Fruit fly (Drosophila melanogaster) whole organism, embryonic: ENCODE measurements around the gene hop.

Experiments used
- CG11723 ChIP-seq: fragments of 200-800 bp; sonication (Bioruptor generic); optimal IDR thresholded peaks from 2 replicates; lab custom pipeline; 2017; ENCODE audit warnings: missing biosample characterization, mild to moderate bottlenecking, missing genetic modification characterization
- CG14441 ChIP-seq: fragments of 200-800 bp; sonication (Bioruptor generic); IDR thresholded peaks from 2 replicates; pipeline ENCODE4 v1.3.6; 2022; ENCODE audit warnings: missing biosample characterization, missing genetic modification characterization
- CG14860 ChIP-seq: fragments of 200-800 bp; sonication (Bioruptor generic); IDR thresholded peaks from 3 replicates; pipeline ENCODE4 v1.3.6; 2022; ENCODE audit warnings: missing biosample characterization, missing genetic modification characterization; ENCODE audit not compliant: partially characterized antibody
- CG15073 ChIP-seq: fragments of 200-800 bp; sonication (Bioruptor generic); optimal IDR thresholded peaks from 2 replicates; lab custom pipeline; 2016; ENCODE audit warnings: missing biosample characterization, missing genetic modification characterization
- CG17328 ChIP-seq: fragments of 200-800 bp; sonication (Bioruptor generic); IDR thresholded peaks from 2 replicates; pipeline ENCODE4 v1.3.6; 2022; ENCODE audit warnings: missing biosample characterization, missing genetic modification characterization
- CG17385 ChIP-seq: fragments of 200-800 bp; sonication (Bioruptor generic); optimal IDR thresholded peaks from 3 replicates; lab custom pipeline; 2018; ENCODE audit warnings: missing biosample characterization, mild to moderate bottlenecking, missing genetic modification characterization
- CG1832 ChIP-seq: fragments of 200-800 bp; sonication (Bioruptor generic); optimal IDR thresholded peaks from 2 replicates; lab custom pipeline; 2017; ENCODE audit warnings: missing biosample characterization, mild to moderate bottlenecking, missing genetic modification characterization, inconsistent platforms
- CG2116 ChIP-seq: fragments of 200-800 bp; sonication (Bioruptor generic); optimal IDR thresholded peaks from 3 replicates; lab custom pipeline; 2018; ENCODE audit warnings: missing biosample characterization, mild to moderate bottlenecking, missing genetic modification characterization
- CG33213 ChIP-seq: fragments of 200-800 bp; sonication (Bioruptor generic); optimal IDR thresholded peaks from 3 replicates; lab custom pipeline; 2016; ENCODE audit warnings: missing biosample characterization, missing genetic modification characterization
- CG3838 ChIP-seq: fragments of 200-800 bp; sonication (Bioruptor generic); optimal IDR thresholded peaks from 3 replicates; lab custom pipeline; 2016; ENCODE audit warnings: missing biosample characterization, missing genetic modification characterization
- CG4360 ChIP-seq: fragments of 200-800 bp; sonication (Bioruptor generic); IDR thresholded peaks from 2 replicates; pipeline ENCODE4 v1.3.6; 2022; ENCODE audit warnings: missing biosample characterization, missing genetic modification characterization
- CG6689 ChIP-seq: fragments of 200-800 bp; sonication (Bioruptor generic); IDR thresholded peaks from 2 replicates; pipeline ENCODE4 v1.3.6; 2022; ENCODE audit warnings: missing biosample characterization, missing genetic modification characterization
- CG7372 ChIP-seq: fragments of 200-800 bp; sonication (Bioruptor generic); IDR thresholded peaks from 2 replicates; pipeline ENCODE4 v1.3.6; 2022; ENCODE audit warnings: missing biosample characterization, missing genetic modification characterization
- CG8478 ChIP-seq: fragments of >200 bp; optimal IDR thresholded peaks from 2 replicates; lab custom pipeline; 2018
- CG9215 ChIP-seq: fragments of 200-800 bp; sonication (Bioruptor generic); IDR thresholded peaks from 2 replicates; pipeline ENCODE4 v1.3.6; 2022; ENCODE audit warnings: missing biosample characterization, missing genetic modification characterization
- CG9876 ChIP-seq: fragments of 200-800 bp; sonication (Bioruptor generic); optimal IDR thresholded peaks from 2 replicates; lab custom pipeline; 2016; ENCODE audit warnings: missing biosample characterization, missing genetic modification characterization
- Chrac-16 ChIP-seq: fragments of 200-800 bp; sonication (Bioruptor generic); optimal IDR thresholded peaks from 3 replicates; lab custom pipeline; 2016; ENCODE audit warnings: missing biosample characterization, missing genetic modification characterization
- D19A ChIP-seq: fragments of 200-800 bp; optimal IDR thresholded peaks from 3 replicates; lab custom pipeline; 2019; ENCODE audit warnings: missing biosample characterization, mild to moderate bottlenecking, missing genetic modification characterization, moderate library complexity
- Dip3 ChIP-seq: fragments of 200-800 bp; sonication (Bioruptor generic); optimal IDR thresholded peaks from 3 replicates; lab custom pipeline; 2016; ENCODE audit warnings: missing biosample characterization, missing genetic modification characterization
- Drgx ChIP-seq: fragments of 200-800 bp; sonication (Bioruptor generic); IDR thresholded peaks from 2 replicates; pipeline ENCODE4 v1.3.6; 2022; ENCODE audit warnings: missing biosample characterization, missing genetic modification characterization
- Ets97D ChIP-seq: fragments of 200-800 bp; sonication (Bioruptor generic); optimal IDR thresholded peaks from 3 replicates; lab custom pipeline; 2016; ENCODE audit warnings: missing biosample characterization, missing genetic modification characterization
- Myb ChIP-seq: fragments of 200-800 bp; sonication (Bioruptor generic); optimal IDR thresholded peaks from 2 replicates; lab custom pipeline; 2016; ENCODE audit warnings: missing biosample characterization, missing genetic modification characterization
- NFAT ChIP-seq: fragments of 200-800 bp; sonication (Bioruptor generic); IDR thresholded peaks from 2 replicates; pipeline ENCODE4 v1.3.6; 2022; ENCODE audit warnings: missing biosample characterization, missing genetic modification characterization
- Rfx ChIP-seq: fragments of 200-800 bp; sonication (Bioruptor generic); IDR thresholded peaks from 2 replicates; pipeline ENCODE4 v1.3.6; 2022; ENCODE audit warnings: missing biosample characterization, missing genetic modification characterization
- Rx ChIP-seq: fragments of 200-800 bp; sonication (Bioruptor generic); IDR thresholded peaks from 2 replicates; pipeline ENCODE4 v1.3.6; 2022; ENCODE audit warnings: missing biosample characterization, missing genetic modification characterization
- Sox100B ChIP-seq: fragments of 200-800 bp; sonication (Bioruptor generic); optimal IDR thresholded peaks from 3 replicates; lab custom pipeline; 2018; ENCODE audit warnings: missing biosample characterization, mild to moderate bottlenecking, missing genetic modification characterization
- Stat92E ChIP-seq, 3 experiments: fragments of >200 bp in 2 of 3; fragments of 200-800 bp in 1 of 3; sonication (Bioruptor generic) in 1 of 3; optimal IDR thresholded peaks; 2 replicates each; lab custom pipeline; 2017 to 2019; ENCODE audit warnings: missing biosample characterization in 3 of 3, missing genetic modification characterization in 3 of 3, mild to moderate bottlenecking in 1 of 3, moderate library complexity in 1 of 3
- YL-1 ChIP-seq: fragments of 200-800 bp; sonication (Bioruptor generic); optimal IDR thresholded peaks from 3 replicates; lab custom pipeline; 2017; ENCODE audit warnings: missing biosample characterization, mild to moderate bottlenecking, missing genetic modification characterization
- al ChIP-seq: fragments of 200-800 bp; sonication (Bioruptor generic); IDR thresholded peaks from 2 replicates; pipeline ENCODE4 v1.3.6; 2022; ENCODE audit warnings: missing biosample characterization, missing genetic modification characterization
- amos ChIP-seq: fragments of 200-800 bp; sonication (Bioruptor generic); IDR thresholded peaks from 2 replicates; pipeline ENCODE4 v1.3.6; 2022; ENCODE audit warnings: missing biosample characterization, missing genetic modification characterization; ENCODE audit not compliant: partially characterized antibody
- ara ChIP-seq: fragments of 200-800 bp; sonication (Bioruptor generic); IDR thresholded peaks from 2 replicates; pipeline ENCODE4 v1.3.6; 2022; ENCODE audit warnings: missing biosample characterization, missing genetic modification characterization
- ash1 ChIP-seq: fragments of 200-800 bp; sonication (Bioruptor generic); optimal IDR thresholded peaks from 2 replicates; lab custom pipeline; 2018; ENCODE audit warnings: missing biosample characterization, mild to moderate bottlenecking, missing genetic modification characterization
- bab2 ChIP-seq: fragments of 200-800 bp; sonication (Bioruptor generic); optimal IDR thresholded peaks from 2 replicates; lab custom pipeline; 2016; ENCODE audit warnings: missing biosample characterization, missing genetic modification characterization
- caup ChIP-seq: fragments of 200-800 bp; sonication (Bioruptor generic); optimal IDR thresholded peaks from 3 replicates; lab custom pipeline; 2017; ENCODE audit warnings: missing biosample characterization, mild to moderate bottlenecking, missing genetic modification characterization, moderate library complexity; ENCODE audit not compliant: severe bottlenecking
- chm ChIP-seq: fragments of 200-800 bp; sonication (Bioruptor generic); IDR thresholded peaks from 2 replicates; pipeline ENCODE4 v1.3.6; 2022; ENCODE audit warnings: missing biosample characterization, missing genetic modification characterization
- croc ChIP-seq: fragments of 200-800 bp; sonication (Bioruptor generic); conservative IDR thresholded peaks from 3 replicates; pipeline ENCODE4 v1.3.6; 2022; ENCODE audit warnings: missing biosample characterization, missing genetic modification characterization
- esg ChIP-seq: fragments of 200-800 bp; sonication (Bioruptor generic); conservative IDR thresholded peaks from 2 replicates; pipeline ENCODE4 v1.3.6; 2022; ENCODE audit warnings: missing biosample characterization, missing genetic modification characterization
- grau ChIP-seq: fragments of 200-800 bp; optimal IDR thresholded peaks from 3 replicates; lab custom pipeline; 2019; ENCODE audit warnings: missing biosample characterization, mild to moderate bottlenecking, missing genetic modification characterization, moderate library complexity
- her ChIP-seq: fragments of 200-800 bp; sonication (Bioruptor generic); optimal IDR thresholded peaks from 2 replicates; lab custom pipeline; 2016; ENCODE audit warnings: missing biosample characterization, missing genetic modification characterization
- kay ChIP-seq: fragments of 200-800 bp; sonication (Bioruptor generic); optimal IDR thresholded peaks from 2 replicates; lab custom pipeline; 2016; ENCODE audit warnings: missing biosample characterization, missing genetic modification characterization
- mirr ChIP-seq: fragments of 200-800 bp; sonication (Bioruptor generic); optimal IDR thresholded peaks from 3 replicates; lab custom pipeline; 2018; ENCODE audit warnings: missing biosample characterization, mild to moderate bottlenecking, missing genetic modification characterization
- oc ChIP-seq: fragments of 200-800 bp; sonication (Bioruptor generic); optimal IDR thresholded peaks from 2 replicates; lab custom pipeline; 2018; ENCODE audit warnings: missing biosample characterization, mild to moderate bottlenecking, missing genetic modification characterization, moderate library complexity
- pan ChIP-seq, 4 experiments: fragments of >200 bp in 3 of 4; fragments of 200-800 bp in 1 of 4; sonication (Bioruptor generic) in 1 of 4; optimal IDR thresholded peaks in 3 of 4; IDR thresholded peaks in 1 of 4; 2 replicates each; pipeline versions ENCODE4 v1.3.6 to Lab custom; 2017 to 2022; ENCODE audit warnings: missing biosample characterization in 2 of 4, missing genetic modification characterization in 2 of 4, mixed read lengths in 1 of 4
- pros ChIP-seq: fragments of 200-800 bp; sonication (Bioruptor generic); optimal IDR thresholded peaks from 3 replicates; lab custom pipeline; 2019; ENCODE audit warnings: missing biosample characterization, mild to moderate bottlenecking, missing genetic modification characterization, moderate library complexity
- ro ChIP-seq: fragments of 200-800 bp; sonication (Bioruptor generic); IDR thresholded peaks from 2 replicates; pipeline ENCODE4 v1.3.6; 2022; ENCODE audit warnings: missing biosample characterization, missing genetic modification characterization
- sens ChIP-seq: fragments of 200-800 bp; sonication (Bioruptor generic); peaks from one replicate; lab custom pipeline; 2016; ENCODE audit warnings: missing biosample characterization, missing genetic modification characterization
- sim ChIP-seq: fragments of 200-800 bp; sonication (Bioruptor generic); IDR thresholded peaks from 2 replicates; pipeline ENCODE4 v1.3.6; 2022; ENCODE audit warnings: missing biosample characterization, missing genetic modification characterization
- wdn ChIP-seq: fragments of 200-800 bp; sonication (Bioruptor generic); IDR thresholded peaks from 2 replicates; pipeline ENCODE4 v1.3.6; 2022; ENCODE audit warnings: missing biosample characterization, missing genetic modification characterization
- wek ChIP-seq: fragments of 200-800 bp; sonication (Bioruptor generic); optimal IDR thresholded peaks from 3 replicates; lab custom pipeline; 2018; ENCODE audit warnings: missing biosample characterization, mild to moderate bottlenecking, missing genetic modification characterization, moderate library complexity

Gene hop

DNA sequence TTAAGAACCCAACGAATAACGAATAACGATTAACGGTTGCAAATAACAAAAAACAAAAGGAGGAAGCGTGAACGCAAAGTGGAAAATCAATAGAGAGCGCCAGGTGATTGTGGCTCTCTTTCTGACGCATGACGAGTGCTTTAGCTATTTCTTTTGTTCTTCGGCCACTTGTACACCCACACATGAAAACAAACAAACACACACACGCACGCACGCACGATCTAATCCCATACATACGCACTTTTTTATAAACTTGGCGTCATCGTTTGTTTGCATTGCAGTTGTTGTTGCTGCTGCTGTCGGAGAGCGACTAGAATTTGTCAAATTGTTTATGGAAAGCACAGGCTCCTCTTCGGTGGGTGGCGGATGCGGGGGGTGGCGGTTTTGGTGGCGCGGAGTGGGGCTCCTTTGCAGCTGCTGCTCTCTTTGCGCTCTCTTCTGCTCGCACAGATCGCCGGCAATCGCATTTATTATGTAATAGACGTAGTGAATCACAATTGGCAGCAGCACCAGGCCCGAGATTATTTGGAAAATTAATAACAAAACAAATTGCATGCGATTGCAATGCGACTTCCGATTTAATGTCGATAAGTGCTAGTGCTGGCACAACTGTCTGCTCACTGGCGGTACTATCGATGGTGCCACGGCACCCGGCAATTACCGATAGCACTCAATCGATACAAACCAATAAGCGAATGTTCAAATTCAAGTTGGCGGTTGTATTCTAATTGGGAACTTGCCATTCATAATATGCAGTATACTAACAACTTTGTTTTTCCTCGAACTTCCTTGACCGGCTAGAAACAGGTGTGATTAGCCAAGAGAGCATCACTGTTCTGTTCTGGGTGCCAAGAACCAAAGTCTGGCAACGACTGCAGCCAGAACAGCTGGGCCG lies 28.7 kb downstream of the hop start (continued):
- no peak for TF ChIP-seq chm (GFP tag; lab: Robert Waterston, UW)
- TF ChIP-seq Chrac-16 (GFP tag; lab: Kevin White, UChicago) = peak; percentile 47
- TF ChIP-seq CG14860 (GFP tag; lab: Robert Waterston, UW) = peak; percentile 87
- peak; percentile 18 for TF ChIP-seq caup (GFP tag; lab: Kevin White, UChicago)
- TF ChIP-seq Myb (GFP tag; lab: Kevin White, UChicago) = peak; percentile 54
- TF ChIP-seq CG7372 (GFP tag; lab: Robert Waterston, UW) = 0 out of 2 replicates have a peak, but pooled peaks have one; percentile 39
- TF ChIP-seq wek = no peak
- peak; percentile 85 for TF ChIP-seq CG9215 (GFP tag; lab: Robert Waterston, UW)
- peak; percentile 27; the same call in 1 of the 2 replicates for TF ChIP-seq esg (GFP tag; lab: Robert Waterston, UW)
- TF ChIP-seq Rfx = peak; percentile 68
- TF ChIP-seq wdn (GFP tag; lab: Robert Waterston, UW) = no peak
- peak; percentile 77 for TF ChIP-seq CG2116
- TF ChIP-seq Dip3 = peak; percentile 52
- TF ChIP-seq NFAT = peak; percentile 55; the same call in 1 of the 2 replicates
- peak in 1 of 3 experiments; percentile 12 for TF ChIP-seq Stat92E (GFP tag; optimal IDR thresholded peaks at IDR 0.05; lab: Kevin White, UChicago)
- TF ChIP-seq kay (GFP tag; lab: Kevin White, UChicago) = no peak
- peak; percentile 13 for TF ChIP-seq oc (tag; lab: Kevin White, UChicago)
- TF ChIP-seq croc (GFP tag; lab: Robert Waterston, UW) = no peak
- no peak for TF ChIP-seq ro (GFP tag; lab: Robert Waterston, UW)
- TF ChIP-seq CG15073 = no peak
- TF ChIP-seq CG9876 (GFP tag; lab: Kevin White, UChicago) = peak; percentile 13
- no peak for TF ChIP-seq CG6689
- TF ChIP-seq al (GFP tag; lab: Robert Waterston, UW) = peak; percentile 49
- TF ChIP-seq Rx (GFP tag; lab: Robert Waterston, UW) = 0 out of 2 replicates have a peak, but pooled peaks have one; percentile 2
- TF ChIP-seq CG17385 = peak; percentile 14
- TF ChIP-seq CG33213 (GFP tag; lab: Kevin White, UChicago) = peak; percentile 40
- no peak for TF ChIP-seq D19A
- TF ChIP-seq CG8478 (lab: Kevin White, UChicago) = no peak
- TF ChIP-seq pan (optimal IDR thresholded peaks at IDR 0.05; lab: Kevin White, UChicago) = no peak
- TF ChIP-seq pan (GFP tag; optimal IDR thresholded peaks at IDR 0.05 in 1 of 2, IDR thresholded peaks at IDR 0.05 in 1 of 2) = no peak
- no peak for TF ChIP-seq sim (GFP tag; lab: Robert Waterston, UW)
- no peak for TF ChIP-seq pros (GFP tag; lab: Kevin White, UChicago)
- TF ChIP-seq her (GFP tag; lab: Kevin White, UChicago) = peak; percentile 58
- TF ChIP-seq amos = peak; percentile 91
- no peak for TF ChIP-seq Sox100B
- peak; percentile 59 for TF ChIP-seq grau (tag; lab: Kevin White, UChicago)
- TF ChIP-seq ash1 = no peak
- peak; percentile 88 for TF ChIP-seq sens (GFP tag; lab: Kevin White, UChicago)
- TF ChIP-seq CG14441 (GFP tag; lab: Robert Waterston, UW) = no peak
- no peak for TF ChIP-seq CG11723
- peak; percentile 61 for TF ChIP-seq mirr (GFP tag; lab: Kevin White, UChicago)
- TF ChIP-seq ara (GFP tag; lab: Robert Waterston, UW) = no peak
- peak; percentile 46 for TF ChIP-seq YL-1
- TF ChIP-seq CG1832 (GFP tag; lab: Kevin White, UChicago) = no peak
- no peak for TF ChIP-seq Drgx (GFP tag; lab: Robert Waterston, UW)
- no peak for TF ChIP-seq bab2 (GFP tag; lab: Kevin White, UChicago)
- peak; percentile 52; the same call in 1 of the 2 replicates for TF ChIP-seq CG4360 (GFP tag; lab: Robert Waterston, UW)
- peak; percentile 74 for TF ChIP-seq Ets97D (GFP tag; lab: Kevin White, UChicago)
- TF ChIP-seq CG3838 (GFP tag; lab: Kevin White, UChicago) = peak; percentile 1
- no peak for TF ChIP-seq CG17328 (GFP tag; lab: Robert Waterston, UW)
